Fruit fly (Drosophila melanogaster) whole organism, embryonic: ENCODE measurements around the gene CG18596.

ENCODE experiments used
- Asciz ChIP-seq: fragments of 200-800 bp; sonication (Bioruptor generic); optimal IDR thresholded peaks from 2 replicates; lab custom pipeline; 2017; ENCODE audit warnings: missing biosample characterization, mild to moderate bottlenecking, missing genetic modification characterization, missing genetic modification reagents
- Atf-2 ChIP-seq: fragments of 200-800 bp; sonication (Bioruptor generic); optimal IDR thresholded peaks from 2 replicates; lab custom pipeline; 2016; ENCODE audit warnings: missing biosample characterization, missing genetic modification characterization
- B-H2 ChIP-seq: fragments of 200-800 bp; sonication (Bioruptor generic); optimal IDR thresholded peaks from 2 replicates; lab custom pipeline; 2018; ENCODE audit warnings: missing biosample characterization, mild to moderate bottlenecking, missing genetic modification characterization
- CG10366 ChIP-seq: fragments of 200-800 bp; sonication (Bioruptor generic); IDR thresholded peaks from 2 replicates; pipeline ENCODE4 v1.3.6; 2022; ENCODE audit warnings: missing biosample characterization, missing genetic modification characterization
- CG10431 ChIP-seq: fragments of 200-800 bp; sonication (Bioruptor generic); optimal IDR thresholded peaks from 3 replicates; lab custom pipeline; 2018; ENCODE audit warnings: missing biosample characterization, mild to moderate bottlenecking, missing genetic modification characterization
- CG12104 ChIP-seq: fragments of 200-800 bp; sonication (Bioruptor generic); optimal IDR thresholded peaks from 3 replicates; lab custom pipeline; 2016; ENCODE audit warnings: missing biosample characterization, missing genetic modification characterization
- CG12744 ChIP-seq: fragments of 200-800 bp; sonication (Bioruptor generic); optimal IDR thresholded peaks from 2 replicates; lab custom pipeline; 2016; ENCODE audit warnings: missing biosample characterization, missing genetic modification characterization
- CG15479 ChIP-seq: fragments of 200-800 bp; sonication (Bioruptor generic); optimal IDR thresholded peaks from 3 replicates; lab custom pipeline; 2019; ENCODE audit warnings: missing biosample characterization, mild to moderate bottlenecking, missing genetic modification characterization, moderate library complexity
- CG2129 ChIP-seq: fragments of 200-800 bp; sonication (Bioruptor generic); IDR thresholded peaks from 2 replicates; pipeline ENCODE4 v1.3.6; 2022; ENCODE audit warnings: missing biosample characterization, missing genetic modification characterization; ENCODE audit not compliant: partially characterized antibody
- CG2678 ChIP-seq: fragments of 200-800 bp; sonication (Bioruptor generic); optimal IDR thresholded peaks from 3 replicates; lab custom pipeline; 2019; ENCODE audit warnings: missing biosample characterization, mild to moderate bottlenecking, missing genetic modification characterization, moderate library complexity
- CG2712 ChIP-seq: fragments of 200-800 bp; optimal IDR thresholded peaks from 3 replicates; lab custom pipeline; 2019; ENCODE audit warnings: missing biosample characterization, mild to moderate bottlenecking, missing genetic modification characterization, moderate library complexity
- CG30020 ChIP-seq: fragments of 200-800 bp; optimal IDR thresholded peaks from 2 replicates; lab custom pipeline; 2019; ENCODE audit warnings: missing biosample characterization, mild to moderate bottlenecking, missing genetic modification characterization, moderate library complexity
- CG33213 ChIP-seq: fragments of 200-800 bp; sonication (Bioruptor generic); optimal IDR thresholded peaks from 3 replicates; lab custom pipeline; 2016; ENCODE audit warnings: missing biosample characterization, missing genetic modification characterization
- CG34422 ChIP-seq: fragments of 200-800 bp; sonication (Bioruptor generic); IDR thresholded peaks from 3 replicates; pipeline ENCODE4 v1.3.6; 2022; ENCODE audit warnings: missing biosample characterization, missing genetic modification characterization
- CG6683 ChIP-seq: fragments of 200-800 bp; sonication (Bioruptor generic); optimal IDR thresholded peaks from 2 replicates; lab custom pipeline; 2017; ENCODE audit warnings: missing biosample characterization, mild to moderate bottlenecking, missing genetic modification characterization, missing genetic modification reagents
- CG8924 ChIP-seq: fragments of 200-800 bp; optimal IDR thresholded peaks from 3 replicates; lab custom pipeline; 2019; ENCODE audit warnings: missing biosample characterization, mild to moderate bottlenecking, missing genetic modification characterization, moderate library complexity
- CG9797 ChIP-seq: fragments of 200-800 bp; sonication (Bioruptor generic); optimal IDR thresholded peaks from 3 replicates; lab custom pipeline; 2018; ENCODE audit warnings: missing biosample characterization, mild to moderate bottlenecking, missing genetic modification characterization
- CG9817 ChIP-seq: fragments of 200-800 bp; sonication (Bioruptor generic); optimal IDR thresholded peaks from 2 replicates; lab custom pipeline; 2018; ENCODE audit warnings: missing biosample characterization, mild to moderate bottlenecking, missing genetic modification characterization, moderate library complexity
- CG9932 ChIP-seq: fragments of 200-800 bp; sonication (Bioruptor generic); IDR thresholded peaks from 2 replicates; pipeline ENCODE4 v1.3.6; 2022; ENCODE audit warnings: missing biosample characterization, missing genetic modification characterization
- D ChIP-seq, 2 experiments: fragments of 200-800 bp in 1 of 2; fragments of >200 bp in 1 of 2; sonication (Bioruptor generic) in 1 of 2; optimal IDR thresholded peaks; 2 replicates in 1 of 2; 3 replicates in 1 of 2; lab custom pipeline; 2017; ENCODE audit warnings: mild to moderate bottlenecking in 1 of 2, missing biosample characterization in 1 of 2, missing genetic modification characterization in 1 of 2, missing genetic modification reagents in 1 of 2
- Dfd ChIP-seq, 2 experiments: fragments of >200 bp; optimal IDR thresholded peaks; 2 replicates each; lab custom pipeline; 2017; ENCODE audit warnings: missing biosample characterization in 2 of 2, missing genetic modification characterization in 2 of 2
- Fer2 ChIP-seq: fragments of 200-800 bp; sonication (Bioruptor generic); optimal IDR thresholded peaks from 2 replicates; lab custom pipeline; 2018; ENCODE audit warnings: missing biosample characterization, mild to moderate bottlenecking, missing genetic modification characterization, moderate library complexity
- Fer3 ChIP-seq: fragments of 200-800 bp; sonication (Bioruptor generic); optimal IDR thresholded peaks from 2 replicates; lab custom pipeline; 2018; ENCODE audit warnings: missing biosample characterization, mild to moderate bottlenecking, missing genetic modification characterization, moderate library complexity
- HHEX ChIP-seq: fragments of 200-800 bp; sonication (Bioruptor generic); optimal IDR thresholded peaks from 3 replicates; lab custom pipeline; 2017; ENCODE audit warnings: missing biosample characterization, mild to moderate bottlenecking, missing genetic modification characterization, missing genetic modification reagents
- Meics ChIP-seq: fragments of 200-800 bp; sonication (Bioruptor generic); optimal IDR thresholded peaks from 2 replicates; lab custom pipeline; 2017; ENCODE audit warnings: missing biosample characterization, mild to moderate bottlenecking, missing genetic modification characterization
- Mes4 ChIP-seq: fragments of 200-800 bp; sonication (Bioruptor generic); optimal IDR thresholded peaks from 2 replicates; lab custom pipeline; 2016; ENCODE audit warnings: missing biosample characterization, missing genetic modification characterization
- NFAT ChIP-seq: fragments of 200-800 bp; sonication (Bioruptor generic); IDR thresholded peaks from 2 replicates; pipeline ENCODE4 v1.3.6; 2022; ENCODE audit warnings: missing biosample characterization, missing genetic modification characterization
- NfI ChIP-seq: fragments of 200-800 bp; sonication (Bioruptor generic); optimal IDR thresholded peaks from 3 replicates; lab custom pipeline; 2018; ENCODE audit warnings: missing biosample characterization, mild to moderate bottlenecking, missing genetic modification characterization, moderate library complexity
- PHDP ChIP-seq: fragments of 200-800 bp; sonication (Bioruptor generic); optimal IDR thresholded peaks from 3 replicates; lab custom pipeline; 2018; ENCODE audit warnings: missing biosample characterization, mild to moderate bottlenecking, missing genetic modification characterization, moderate library complexity
- Ptx1 ChIP-seq: fragments of 200-800 bp; sonication (Bioruptor generic); IDR thresholded peaks from 2 replicates; pipeline ENCODE4 v1.3.6; 2022; ENCODE audit warnings: missing biosample characterization, missing genetic modification characterization
- YL-1 ChIP-seq: fragments of 200-800 bp; sonication (Bioruptor generic); optimal IDR thresholded peaks from 3 replicates; lab custom pipeline; 2017; ENCODE audit warnings: missing biosample characterization, mild to moderate bottlenecking, missing genetic modification characterization
- amos ChIP-seq: fragments of 200-800 bp; sonication (Bioruptor generic); IDR thresholded peaks from 2 replicates; pipeline ENCODE4 v1.3.6; 2022; ENCODE audit warnings: missing biosample characterization, missing genetic modification characterization; ENCODE audit not compliant: partially characterized antibody
- aop ChIP-seq: fragments of 200-800 bp; sonication (Bioruptor generic); IDR thresholded peaks from 2 replicates; pipeline ENCODE4 v1.3.6; 2022; ENCODE audit warnings: missing biosample characterization, missing genetic modification characterization
- bcd ChIP-seq: fragments of 200-800 bp; sonication (Bioruptor generic); optimal IDR thresholded peaks from 2 replicates; lab custom pipeline; 2017; ENCODE audit warnings: missing biosample characterization, mild to moderate bottlenecking, missing genetic modification characterization
- bowl ChIP-seq: fragments of 200-800 bp; sonication (Bioruptor generic); IDR thresholded peaks from 2 replicates; pipeline ENCODE4 v1.3.6; 2022; ENCODE audit warnings: missing biosample characterization, missing genetic modification characterization
- cato ChIP-seq: fragments of 200-800 bp; sonication (Bioruptor generic); optimal IDR thresholded peaks from 2 replicates; lab custom pipeline; 2016; ENCODE audit warnings: missing biosample characterization, missing genetic modification characterization, borderline replicate concordance
- danr ChIP-seq: fragments of 200-800 bp; sonication (Bioruptor generic); IDR thresholded peaks from 2 replicates; pipeline ENCODE4 v1.3.6; 2022; ENCODE audit warnings: missing biosample characterization, missing genetic modification characterization
- fd3F ChIP-seq: fragments of 200-800 bp; sonication (Bioruptor generic); optimal IDR thresholded peaks from 2 replicates; lab custom pipeline; 2018; ENCODE audit warnings: missing biosample characterization, mild to moderate bottlenecking, missing genetic modification characterization, moderate library complexity
- grn ChIP-seq: fragments of 200-800 bp; sonication (Bioruptor generic); optimal IDR thresholded peaks from 3 replicates; lab custom pipeline; 2017; ENCODE audit warnings: missing biosample characterization, missing genetic modification characterization
- gsb ChIP-seq: fragments of 200-800 bp; sonication (Bioruptor generic); IDR thresholded peaks from 2 replicates; pipeline ENCODE4 v1.3.6; 2022; ENCODE audit warnings: missing biosample characterization, missing genetic modification characterization
- lola ChIP-seq, 3 experiments: fragments of >200 bp in 2 of 3; fragments of 200-800 bp in 1 of 3; sonication (Bioruptor generic) in 1 of 3; optimal IDR thresholded peaks; 2 replicates each; lab custom pipeline; 2017 to 2019; ENCODE audit warnings: missing biosample characterization in 3 of 3, missing genetic modification characterization in 3 of 3, mild to moderate bottlenecking in 1 of 3, moderate library complexity in 1 of 3
- nerfin-1 ChIP-seq: fragments of 200-800 bp; sonication (Bioruptor generic); optimal IDR thresholded peaks from 3 replicates; lab custom pipeline; 2019; ENCODE audit warnings: missing biosample characterization, mild to moderate bottlenecking, missing genetic modification characterization, moderate library complexity
- odd ChIP-seq: fragments of 200-800 bp; sonication (Bioruptor generic); optimal IDR thresholded peaks from 2 replicates; lab custom pipeline; 2017; ENCODE audit warnings: missing biosample characterization, mild to moderate bottlenecking, missing genetic modification characterization
- otp ChIP-seq: fragments of 200-800 bp; sonication (Bioruptor generic); IDR thresholded peaks from 3 replicates; pipeline ENCODE4, ENCODE4 v1.3.6; 2022; ENCODE audit warnings: missing biosample characterization, missing genetic modification characterization
- p53 ChIP-seq: fragments of 200-800 bp; sonication (Bioruptor generic); optimal IDR thresholded peaks from 2 replicates; lab custom pipeline; 2016; ENCODE audit warnings: missing biosample characterization, missing genetic modification characterization
- sim ChIP-seq: fragments of 200-800 bp; sonication (Bioruptor generic); IDR thresholded peaks from 2 replicates; pipeline ENCODE4 v1.3.6; 2022; ENCODE audit warnings: missing biosample characterization, missing genetic modification characterization
- slbo ChIP-seq: fragments of 200-800 bp; sonication (Bioruptor generic); IDR thresholded peaks from 2 replicates; pipeline ENCODE4 v1.3.6; 2022; ENCODE audit warnings: missing biosample characterization, missing genetic modification characterization
- twi ChIP-seq: fragments of 200-800 bp; optimal IDR thresholded peaks from 2 replicates; lab custom pipeline; 2019; ENCODE audit warnings: missing biosample characterization, mild to moderate bottlenecking, missing genetic modification characterization, moderate library complexity

CG18596 gene

dm6 chr3R:22410537-22411360 is 35.0 kb downstream of the CG18596 start, which contains the start of the genes CG13850 and lqfR (continued):
- TF ChIP-seq CG9797 (GFP tag; lab: Kevin White, UChicago): peak; percentile 22
- no peak for TF ChIP-seq gsb (GFP tag; lab: Robert Waterston, UW)
- no peak for TF ChIP-seq bowl
- no peak for TF ChIP-seq aop (GFP tag; lab: Robert Waterston, UW)
- no peak for TF ChIP-seq amos (GFP tag; lab: Robert Waterston, UW)
- TF ChIP-seq Fer3 (tag; lab: Kevin White, UChicago): peak; percentile 64
- peak; percentile 75 for TF ChIP-seq Atf-2 (GFP tag; lab: Kevin White, UChicago)
- no peak for TF ChIP-seq CG2129 (GFP tag; lab: Robert Waterston, UW)
- TF ChIP-seq Ptx1 (GFP tag; lab: Robert Waterston, UW): peak; percentile 77
- no peak for TF ChIP-seq sim (GFP tag; lab: Robert Waterston, UW)
- peak; percentile 35 for TF ChIP-seq Asciz (GFP tag; lab: Kevin White, UChicago)
- TF ChIP-seq Meics (GFP tag; lab: Kevin White, UChicago): peak; percentile 71
- TF ChIP-seq twi (tag; lab: Kevin White, UChicago): peak; percentile 57
- TF ChIP-seq otp (GFP tag; lab: Robert Waterston, UW): no peak
- TF ChIP-seq PHDP (tag; lab: Kevin White, UChicago): no peak
- peak; percentile 60 for TF ChIP-seq CG12744 (GFP tag; lab: Kevin White, UChicago)
- peak; percentile 56 for TF ChIP-seq HHEX (GFP tag; lab: Kevin White, UChicago)
- peak; percentile 87 for TF ChIP-seq CG9932 (GFP tag; lab: Robert Waterston, UW)
- peak; percentile 79 for TF ChIP-seq slbo
- TF ChIP-seq CG15479 (GFP tag; lab: Kevin White, UChicago): no peak
- TF ChIP-seq YL-1 (GFP tag; lab: Kevin White, UChicago): peak; percentile 71
- no peak for TF ChIP-seq danr (GFP tag; lab: Robert Waterston, UW)
- peak; percentile 38 for TF ChIP-seq fd3F (GFP tag; lab: Kevin White, UChicago)
- TF ChIP-seq CG8924 (tag; lab: Kevin White, UChicago): peak; percentile 63
- TF ChIP-seq CG33213 (GFP tag; lab: Kevin White, UChicago): peak; percentile 47
- TF ChIP-seq CG30020 (tag; lab: Kevin White, UChicago): peak; percentile 11
- TF ChIP-seq grn (GFP tag; lab: Kevin White, UChicago): no peak
- peak; percentile 69 for TF ChIP-seq NFAT
- peak; percentile 22 for TF ChIP-seq Fer2
- peak; percentile 45 for TF ChIP-seq CG6683 (GFP tag; lab: Kevin White, UChicago)
- TF ChIP-seq odd (GFP tag; lab: Kevin White, UChicago): peak; percentile 68
- peak; percentile 33; the same call in 1 of the 2 replicates for TF ChIP-seq CG10366
- peak; percentile 84 for TF ChIP-seq bcd
- TF ChIP-seq CG9817 (tag; lab: Kevin White, UChicago): peak; percentile 79
- no peak for TF ChIP-seq Dfd (GFP tag; optimal IDR thresholded peaks at IDR 0.05; lab: Kevin White, UChicago)
- no peak for TF ChIP-seq CG2678 (tag; lab: Kevin White, UChicago)
- peak in 1 of 3 experiments; percentile 73 for TF ChIP-seq lola (GFP tag; optimal IDR thresholded peaks at IDR 0.05; lab: Kevin White, UChicago)
- TF ChIP-seq CG2712: peak; percentile 43
- peak; percentile 47 for TF ChIP-seq B-H2 (GFP tag; lab: Kevin White, UChicago)
- peak; percentile 70 for TF ChIP-seq CG12104 (GFP tag; lab: Kevin White, UChicago)
- TF ChIP-seq nerfin-1: peak; percentile 33
- no peak for TF ChIP-seq p53 (GFP tag; lab: Kevin White, UChicago)
- no peak for TF ChIP-seq D (optimal IDR thresholded peaks at IDR 0.05; lab: Kevin White, UChicago)
- TF ChIP-seq D (GFP tag; optimal IDR thresholded peaks at IDR 0.05; lab: Kevin White, UChicago): peak; percentile 64
- peak; percentile 26 for TF ChIP-seq Mes4 (GFP tag; lab: Kevin White, UChicago)
- peak; percentile 58 for TF ChIP-seq cato (GFP tag; lab: Kevin White, UChicago)
- TF ChIP-seq NfI (GFP tag; lab: Kevin White, UChicago): peak; percentile 75
- no peak for TF ChIP-seq CG34422
- peak; percentile 1 for TF ChIP-seq CG10431 (GFP tag; lab: Kevin White, UChicago)
